Worm (Caenorhabditis elegans) whole organism, L3 larva: ENCODE measurements around the gene grd-1.

Source experiments
- R02D3.7 ChIP-seq: fragments of 150-350 bp; optimal IDR thresholded peaks from 2 replicates; lab custom pipeline; 2014; ENCODE audit warnings: missing biosample characterization, missing genetic modification characterization
- ZK546.5 ChIP-seq: sonication (generic microtip); optimal IDR thresholded peaks from 2 replicates; lab custom pipeline; 2017; ENCODE audit warnings: missing biosample characterization, missing genetic modification characterization
- aly-2 ChIP-seq: fragments of 150-350 bp; optimal IDR thresholded peaks from 2 replicates; lab custom pipeline; 2014; ENCODE audit warnings: missing biosample characterization, missing genetic modification characterization
- ama-1 ChIP-seq: fragments of 150-350 bp; optimal IDR thresholded peaks from 2 replicates; lab custom pipeline; 2018
- ceh-16 ChIP-seq: sonication (generic microtip); optimal IDR thresholded peaks from 2 replicates; lab custom pipeline; 2017; ENCODE audit warnings: missing biosample characterization, missing genetic modification characterization
- ceh-82 ChIP-seq: fragments of 150-350 bp; optimal IDR thresholded peaks from 2 replicates; lab custom pipeline; 2014; ENCODE audit warnings: missing biosample characterization, missing genetic modification characterization
- ceh-9 ChIP-seq: sonication (generic microtip); optimal IDR thresholded peaks from 2 replicates; lab custom pipeline; 2018; ENCODE audit warnings: missing biosample characterization, missing genetic modification characterization
- daf-12 ChIP-seq: fragments of 150-350 bp; optimal IDR thresholded peaks from 2 replicates; lab custom pipeline; 2014; ENCODE audit warnings: missing biosample characterization, missing genetic modification reagents, missing genetic modification characterization
- egl-27 ChIP-seq: sonication (generic microtip); optimal IDR thresholded peaks from 4 replicates; lab custom pipeline; 2017; ENCODE audit warnings: missing biosample characterization, missing genetic modification reagents, missing genetic modification characterization
- elt-1 ChIP-seq: fragments of 150-350 bp; optimal IDR thresholded peaks from 2 replicates; lab custom pipeline; 2014; ENCODE audit warnings: missing biosample characterization, missing genetic modification characterization
- elt-3 ChIP-seq, 3 experiments: fragments of 150-350 bp in 1 of 3; sonication (generic microtip) in 2 of 3; optimal IDR thresholded peaks; 2 replicates in 2 of 3; 4 replicates in 1 of 3; lab custom pipeline; 2014 to 2017; ENCODE audit warnings: missing biosample characterization in 3 of 3, missing genetic modification characterization in 3 of 3
- eor-1 ChIP-seq, 2 experiments: fragments of 150-350 bp; optimal IDR thresholded peaks; 2 replicates each; lab custom pipeline; 2014 to 2018; ENCODE audit warnings: missing biosample characterization in 2 of 2, missing genetic modification characterization in 2 of 2
- fkh-2 ChIP-seq: fragments of 150-350 bp; optimal IDR thresholded peaks from 2 replicates; lab custom pipeline; 2014; ENCODE audit warnings: missing biosample characterization, missing genetic modification reagents, missing genetic modification characterization
- fos-1 ChIP-seq: fragments of 150-350 bp; optimal IDR thresholded peaks from 2 replicates; lab custom pipeline; 2014; ENCODE audit warnings: missing biosample characterization, missing genetic modification characterization
- hmg-11 ChIP-seq: sonication (generic microtip); optimal IDR thresholded peaks from 2 replicates; lab custom pipeline; 2016; ENCODE audit warnings: missing genetic modification characterization, missing compliant biosample characterization
- lin-15B ChIP-seq: fragments of 150-350 bp; optimal IDR thresholded peaks from 2 replicates; lab custom pipeline; 2014; ENCODE audit warnings: missing biosample characterization, missing genetic modification characterization
- lin-39 ChIP-seq: fragments of 150-350 bp; optimal IDR thresholded peaks from 2 replicates; lab custom pipeline; 2018; ENCODE audit warnings: missing biosample characterization, missing genetic modification reagents, missing genetic modification characterization
- lsy-12 ChIP-seq: sonication (generic microtip); optimal IDR thresholded peaks from 2 replicates; lab custom pipeline; 2016; ENCODE audit warnings: mild to moderate bottlenecking, missing genetic modification characterization, missing compliant biosample characterization
- mdl-1 ChIP-seq: fragments of 150-350 bp; optimal IDR thresholded peaks from 2 replicates; lab custom pipeline; 2014; ENCODE audit warnings: missing biosample characterization, missing genetic modification characterization
- mml-1 ChIP-seq: fragments of 150-350 bp; sonication (generic microtip); optimal IDR thresholded peaks from 3 replicates; lab custom pipeline; 2014; ENCODE audit warnings: missing biosample characterization, missing genetic modification characterization
- nfya-1 ChIP-seq: sonication (generic microtip); optimal IDR thresholded peaks from 2 replicates; lab custom pipeline; 2017; ENCODE audit warnings: missing genetic modification characterization, mild to moderate bottlenecking, missing compliant biosample characterization, antibody characterized with exemption, moderate library complexity; ENCODE audit not compliant: insufficient read depth
- nhr-11 ChIP-seq: fragments of 150-350 bp; optimal IDR thresholded peaks from 2 replicates; lab custom pipeline; 2014; ENCODE audit warnings: missing biosample characterization, missing genetic modification characterization
- nhr-12 ChIP-seq: fragments of 150-350 bp; optimal IDR thresholded peaks from 2 replicates; lab custom pipeline; 2014; ENCODE audit warnings: missing biosample characterization, missing genetic modification characterization
- nhr-23 ChIP-seq: fragments of 150-350 bp; optimal IDR thresholded peaks from 2 replicates; lab custom pipeline; 2014; ENCODE audit warnings: missing biosample characterization, missing genetic modification reagents, missing genetic modification characterization
- nhr-237 ChIP-seq: fragments of 150-350 bp; optimal IDR thresholded peaks from 2 replicates; lab custom pipeline; 2014; ENCODE audit warnings: missing biosample characterization, missing genetic modification characterization
- nhr-25 ChIP-seq: sonication (generic microtip); optimal IDR thresholded peaks from 2 replicates; lab custom pipeline; 2017; ENCODE audit warnings: missing biosample characterization, missing genetic modification characterization
- nhr-28 ChIP-seq: fragments of 150-350 bp; optimal IDR thresholded peaks from 2 replicates; lab custom pipeline; 2014; ENCODE audit warnings: missing biosample characterization, missing genetic modification characterization
- nhr-43 ChIP-seq: sonication (generic microtip); optimal IDR thresholded peaks from 2 replicates; lab custom pipeline; 2016; ENCODE audit warnings: mild to moderate bottlenecking, missing genetic modification characterization, missing compliant biosample characterization; ENCODE audit not compliant: poor library complexity, severe bottlenecking
- nhr-67 ChIP-seq: fragments of 150-350 bp; optimal IDR thresholded peaks from 2 replicates; lab custom pipeline; 2014; ENCODE audit warnings: missing biosample characterization, missing genetic modification characterization
- nhr-77 ChIP-seq: fragments of 150-350 bp; optimal IDR thresholded peaks from 2 replicates; lab custom pipeline; 2014; ENCODE audit warnings: missing biosample characterization, missing genetic modification characterization
- pha-4 ChIP-seq: fragments of 150-350 bp; optimal IDR thresholded peaks from 2 replicates; lab custom pipeline; 2014; ENCODE audit warnings: missing biosample characterization, missing genetic modification reagents, missing genetic modification characterization
- skn-1 ChIP-seq: fragments of 150-350 bp; optimal IDR thresholded peaks from 2 replicates; lab custom pipeline; 2014; ENCODE audit warnings: missing biosample characterization, missing genetic modification characterization
- tbx-2 ChIP-seq: sonication (generic microtip); optimal IDR thresholded peaks from 2 replicates; lab custom pipeline; 2016; ENCODE audit warnings: mild to moderate bottlenecking, missing genetic modification characterization, missing compliant biosample characterization
- unc-39 ChIP-seq: sonication (generic microtip); optimal IDR thresholded peaks from 4 replicates; lab custom pipeline; 2017; ENCODE audit warnings: missing biosample characterization, missing genetic modification characterization
- unc-62 ChIP-seq: fragments of 150-350 bp; sonication (generic microtip); optimal IDR thresholded peaks from 4 replicates; lab custom pipeline; 2014; ENCODE audit warnings: missing biosample characterization, missing genetic modification reagents, missing genetic modification characterization
- zag-1 ChIP-seq: fragments of 150-350 bp; optimal IDR thresholded peaks from 2 replicates; lab custom pipeline; 2014; ENCODE audit warnings: missing biosample characterization, missing genetic modification characterization
- ztf-11 ChIP-seq: fragments of 150-350 bp; optimal IDR thresholded peaks from 2 replicates; lab custom pipeline; 2014; ENCODE audit warnings: missing biosample characterization, missing genetic modification characterization
- ztf-4 ChIP-seq: fragments of 150-350 bp; optimal IDR thresholded peaks from 2 replicates; lab custom pipeline; 2014; ENCODE audit warnings: missing biosample characterization, missing genetic modification characterization

The grd-1 gene

DNA sequence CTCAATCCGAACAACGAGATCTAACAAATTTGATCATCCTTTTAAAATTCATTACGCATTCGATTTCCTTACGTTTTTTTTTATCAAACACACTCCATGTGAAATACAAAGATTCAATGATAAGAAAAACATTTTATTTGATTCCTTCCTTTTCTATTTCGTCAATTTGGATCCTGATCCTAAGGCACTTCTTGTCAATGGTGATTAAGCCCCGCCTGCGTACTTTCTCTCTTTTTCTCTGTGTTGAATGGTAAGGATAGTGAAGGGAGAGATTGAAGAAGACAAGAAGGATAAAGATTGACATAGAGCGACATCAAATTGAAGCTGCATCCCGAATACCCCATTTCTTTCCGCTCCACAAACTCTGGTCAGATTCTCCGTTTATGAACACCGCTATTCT is at the start of gene grd-1:
grd-1 (plus strand) TSS at position 241 of the 400 bp plus-strand sequence.
- TF ChIP-seq nhr-77 (tag; lab: Kevin White, UChicago) (no peak), elt-3 (tag; optimal IDR thresholded peaks at IDR 0.05; lab: Kevin White, UChicago) (no peak), ama-1 (lab: Kevin White, UChicago) (no peak), ztf-4 (tag; lab: Kevin White, UChicago) (no peak), hmg-11 (no peak), skn-1 (no peak), daf-12 (tag; lab: Kevin White, UChicago) (no peak), zag-1 (tag; lab: Kevin White, UChicago) (no peak), nhr-12 (tag; lab: Kevin White, UChicago) (no peak), egl-27 (tag; lab: Kevin White, UChicago) (no peak), tbx-2 (tag; lab: Kevin White, UChicago) (no peak), aly-2 (tag; lab: Kevin White, UChicago) (no peak), nhr-67 (tag; lab: Kevin White, UChicago) (no peak), nfya-1 (tag; lab: Kevin White, UChicago) (no peak), mml-1 (tag; lab: Kevin White, UChicago) (no peak), fkh-2 (tag; lab: Kevin White, UChicago) (no peak), nhr-237 (tag; lab: Kevin White, UChicago) (no peak), lsy-12 (tag; lab: Kevin White, UChicago) (no peak), lin-15B (tag; lab: Kevin White, UChicago) (no peak)
- TF ChIP-seq, all 47 proteins: peak for 0

DNA sequence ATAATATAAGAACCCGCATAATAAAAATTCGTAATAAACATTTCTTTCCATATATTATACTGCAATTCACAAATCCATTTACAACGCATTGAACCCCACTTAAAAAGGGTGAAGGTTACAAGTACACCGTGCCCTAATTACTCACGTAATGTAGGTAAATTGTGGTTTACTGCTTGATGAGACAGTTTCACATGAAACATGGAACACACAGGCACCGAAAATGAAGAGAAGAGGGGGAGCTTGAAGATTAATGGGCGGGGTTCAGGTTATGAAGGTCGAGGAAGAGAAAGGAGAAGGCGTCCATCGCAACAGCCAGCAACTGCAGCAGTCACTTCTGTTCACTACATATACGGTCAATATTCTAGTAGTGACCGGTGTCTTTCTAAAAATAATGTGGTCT is 49.5 kb upstream of the grd-1 start, which contains the start of gene lpr-6:
lpr-6 (plus strand) TSS at position 251 of the 400 bp plus-strand sequence.
- TF ChIP-seq ceh-9 (tag; lab: Kevin White, UChicago) (no peak), nhr-23 (peak; percentile 87), nhr-25 (tag; lab: Kevin White, UChicago) (peak; percentile 5), ama-1 (lab: Kevin White, UChicago) (peak; percentile 11), nhr-43 (tag; lab: Kevin White, UChicago) (peak; percentile 86), ceh-82 (tag; lab: Kevin White, UChicago) (no peak)
- TF ChIP-seq, all 47 proteins: peak for 4

- peak; percentile 14 for TF ChIP-seq nhr-43 (tag; lab: Kevin White, UChicago)
- no peak for TF ChIP-seq fkh-2 (tag; lab: Kevin White, UChicago)
- TF ChIP-seq aly-2 (tag; lab: Kevin White, UChicago): no peak
- no peak for TF ChIP-seq ztf-11 (tag; lab: Kevin White, UChicago)
- TF ChIP-seq nhr-67 (tag; lab: Kevin White, UChicago): no peak
- TF ChIP-seq unc-39 (tag; lab: Kevin White, UChicago): no peak
- no peak for TF ChIP-seq pha-4 (tag; lab: Kevin White, UChicago)
- TF ChIP-seq unc-62 (GFP tag; lab: Kevin White, UChicago): no peak
- no peak for TF ChIP-seq eor-1 (tag; optimal IDR thresholded peaks at IDR 0.05; lab: Kevin White, UChicago)
- TF ChIP-seq nfya-1 (tag; lab: Kevin White, UChicago): no peak
- TF ChIP-seq mml-1 (tag; lab: Kevin White, UChicago): no peak
- TF ChIP-seq ama-1 (lab: Kevin White, UChicago): peak; percentile 65
- no peak for TF ChIP-seq mdl-1
- TF ChIP-seq tbx-2 (tag; lab: Kevin White, UChicago): no peak
- no peak for TF ChIP-seq lsy-12 (tag; lab: Kevin White, UChicago)
- no peak for TF ChIP-seq nhr-11 (tag; lab: Kevin White, UChicago)
- peak; percentile 96 for TF ChIP-seq nhr-23
- TF ChIP-seq ceh-9 (tag; lab: Kevin White, UChicago): no peak
- TF ChIP-seq elt-3 (tag; optimal IDR thresholded peaks at IDR 0.05; lab: Kevin White, UChicago): peak in 1 of 3 experiments; percentile 26
- TF ChIP-seq R02D3.7 (tag; lab: Kevin White, UChicago): no peak
- TF ChIP-seq lin-15B (tag; lab: Kevin White, UChicago): no peak
- TF ChIP-seq nhr-25 (tag; lab: Kevin White, UChicago): no peak
- TF ChIP-seq nhr-237 (tag; lab: Kevin White, UChicago): no peak
- no peak for TF ChIP-seq fos-1
- TF ChIP-seq skn-1: no peak
- no peak for TF ChIP-seq elt-1 (tag; lab: Kevin White, UChicago)
- TF ChIP-seq nhr-28 (tag; lab: Kevin White, UChicago): no peak
- TF ChIP-seq ceh-16: no peak
- no peak for TF ChIP-seq ZK546.5 (tag; lab: Kevin White, UChicago)
- no peak for TF ChIP-seq egl-27 (tag; lab: Kevin White, UChicago)
- no peak for TF ChIP-seq lin-39
These were observed 48.3 kb upstream of the grd-1 start for ce11 chrX:11060940-11061339.
